Fruit fly (Drosophila melanogaster): Measurements from ENCODE around the gene Octbeta1R.

Gene Octbeta1R

DNA sequence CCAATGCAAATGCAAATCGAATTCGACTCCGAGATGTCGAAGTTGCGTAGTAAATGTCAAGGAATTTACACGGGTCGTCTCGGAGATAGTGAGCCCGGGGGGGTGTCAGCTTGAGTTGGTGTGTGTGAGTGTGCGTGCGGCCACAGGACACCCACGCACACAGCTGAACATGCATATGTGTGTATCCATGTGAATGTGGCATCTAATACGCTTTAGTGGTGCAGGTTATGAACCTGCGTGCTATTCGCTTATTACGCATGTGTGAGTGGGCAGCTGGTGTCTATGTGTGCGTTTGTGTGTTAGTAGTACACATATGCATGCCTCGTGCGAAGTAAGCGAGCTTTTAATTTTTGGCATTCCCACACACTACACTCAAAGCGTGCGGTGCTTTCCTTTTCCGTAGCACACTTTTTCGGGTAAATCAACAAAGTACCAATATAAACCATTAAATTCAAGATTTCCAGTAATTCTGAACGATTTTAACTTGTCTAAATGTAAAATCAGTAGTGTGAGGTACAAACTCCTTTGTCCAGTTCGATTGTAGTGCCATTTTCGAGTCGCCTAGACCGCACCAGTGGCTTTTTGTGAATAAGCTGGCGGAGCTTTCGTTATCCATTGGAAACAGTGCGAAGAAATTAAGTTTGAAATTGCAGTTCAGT lies 28.1 kb upstream of the Octbeta1R start (continued):
- TF ChIP-seq MBD-R2 (GFP tag; IDR thresholded peaks at IDR 0.05): peak; percentile 48; the same call in 1 of the 2 replicates
- no peak for TF ChIP-seq Kr (GFP tag; optimal IDR thresholded peaks at IDR 0.05)
- peak; percentile 77 for TF ChIP-seq CG12942 (GFP tag; optimal IDR thresholded peaks at IDR 0.05)
- TF ChIP-seq ac (GFP tag; optimal IDR thresholded peaks at IDR 0.05): no peak
- peak; percentile 23 for TF ChIP-seq NC2α (GFP tag; optimal IDR thresholded peaks at IDR 0.05)
- TF ChIP-seq CG8388 (GFP tag; optimal IDR thresholded peaks at IDR 0.05): peak; percentile 73
- peak; percentile 81 for TF ChIP-seq CG18476 (GFP tag; optimal IDR thresholded peaks at IDR 0.05)
- TF ChIP-seq CG7839 (tag; optimal IDR thresholded peaks at IDR 0.05): peak; percentile 92
- peak; percentile 88 for TF ChIP-seq pb (GFP tag; optimal IDR thresholded peaks at IDR 0.05)
- TF ChIP-seq Myb (GFP tag; optimal IDR thresholded peaks at IDR 0.05): peak; percentile 76
- peak; percentile 65 for TF ChIP-seq exex (tag; optimal IDR thresholded peaks at IDR 0.05)
- TF ChIP-seq Dref (GFP tag; IDR thresholded peaks at IDR 0.05): no peak; the same call in 1 of the 2 replicates
- TF ChIP-seq mam (GFP tag; optimal IDR thresholded peaks at IDR 0.05): peak; percentile 93
- peak; percentile 69 for TF ChIP-seq Ssrp (tag; optimal IDR thresholded peaks at IDR 0.05)
- TF ChIP-seq CG15479 (GFP tag; optimal IDR thresholded peaks at IDR 0.05): no peak
- TF ChIP-seq zf30C (GFP tag; optimal IDR thresholded peaks at IDR 0.05): no peak
- peak; percentile 75 for TF ChIP-seq CG1602 (GFP tag; optimal IDR thresholded peaks at IDR 0.05)
- peak; percentile 4 for TF ChIP-seq da (GFP tag; optimal IDR thresholded peaks at IDR 0.05)
- TF ChIP-seq corto (GFP tag; optimal IDR thresholded peaks at IDR 0.05): no peak
- peak; percentile 70 for TF ChIP-seq wor (GFP tag; IDR thresholded peaks at IDR 0.05)
- peak; percentile 63; the same call in 1 of the 2 replicates for TF ChIP-seq ap (GFP tag; IDR thresholded peaks at IDR 0.05)
- peak; percentile 90 for TF ChIP-seq sob (GFP tag; IDR thresholded peaks at IDR 0.05)
- peak in 1 of 2 experiments; percentile 28 for TF ChIP-seq crp (GFP tag; optimal IDR thresholded peaks at IDR 0.05)
- peak; percentile 87 for TF ChIP-seq Side (GFP tag; optimal IDR thresholded peaks at IDR 0.05)
- peak; percentile 63; the same call in 1 of the 2 replicates for TF ChIP-seq Poxn (GFP tag; IDR thresholded peaks at IDR 0.05)
- TF ChIP-seq GATAe (GFP tag; conservative IDR thresholded peaks at IDR 0.05): peak; percentile 63; the same call in 1 of the 2 replicates
- no peak for TF ChIP-seq CG2199 (GFP tag; IDR thresholded peaks at IDR 0.05)
- TF ChIP-seq CG13296 (GFP tag; optimal IDR thresholded peaks at IDR 0.05): peak; percentile 91
- peak; percentile 1 for TF ChIP-seq MTF-1 (GFP tag; optimal IDR thresholded peaks at IDR 0.05; ENCODE audit: borderline replicate concordance)
- peak; percentile 83 for TF ChIP-seq tin (GFP tag; optimal IDR thresholded peaks at IDR 0.05)
- peak; percentile 78 for TF ChIP-seq CG18764 (GFP tag; optimal IDR thresholded peaks at IDR 0.05)
- peak; percentile 69 for TF ChIP-seq Six4 (GFP tag; optimal IDR thresholded peaks at IDR 0.05)
- TF ChIP-seq Ptx1 (GFP tag; IDR thresholded peaks at IDR 0.05): peak; percentile 89
- peak; percentile 82 for TF ChIP-seq CG14667 (GFP tag; IDR thresholded peaks at IDR 0.05)
- peak; percentile 77 for TF ChIP-seq Dad (GFP tag; optimal IDR thresholded peaks at IDR 0.05)
- TF ChIP-seq zen2 (GFP tag; IDR thresholded peaks at IDR 0.05; ENCODE audit: partially characterized antibody): no peak
- TF ChIP-seq peb (GFP tag; IDR thresholded peaks at IDR 0.05): peak; percentile 79
- TF ChIP-seq pros (GFP tag; optimal IDR thresholded peaks at IDR 0.05): no peak
- TF ChIP-seq Sox100B (GFP tag; optimal IDR thresholded peaks at IDR 0.05): peak; percentile 84
- peak; percentile 70 for TF ChIP-seq CG10979 (tag; optimal IDR thresholded peaks at IDR 0.05)
- peak; percentile 86 for TF ChIP-seq CG11456 (GFP tag; IDR thresholded peaks at IDR 0.05)
- peak; percentile 72; the same call in 2 of the 3 replicates for TF ChIP-seq CG11560 (tag; IDR thresholded peaks at IDR 0.05)
- peak; percentile 88 for TF ChIP-seq CG11695 (GFP tag; IDR thresholded peaks at IDR 0.05)
- peak; percentile 74; the same call in 1 of the 2 replicates for TF ChIP-seq ranshi (GFP tag; IDR thresholded peaks at IDR 0.05)
- no peak for TF ChIP-seq Trl (optimal IDR thresholded peaks at IDR 0.05)
- TF ChIP-seq Trl (GFP tag; optimal IDR thresholded peaks at IDR 0.05): peak; percentile 91
- TF ChIP-seq danr (GFP tag; IDR thresholded peaks at IDR 0.05): peak; percentile 61; the same call in 1 of the 2 replicates
- TF ChIP-seq gsb (GFP tag; IDR thresholded peaks at IDR 0.05): peak; percentile 73
- peak; percentile 44 for TF ChIP-seq CG13123 (GFP tag; optimal IDR thresholded peaks at IDR 0.05)
- no peak for TF ChIP-seq lola (GFP tag; optimal IDR thresholded peaks at IDR 0.05)
